Worm (Caenorhabditis elegans) whole organism, midembryonic: Measurements from ENCODE around the gene gst-44.
A peak's percentile ranks its signal among the peaks of the same experiment; 100 is the strongest.
"Not testable (repeated sequence)": the region's sequence is repeated elsewhere in the genome, so short reads cannot be mapped to it uniquely, and the experiment has no call there.

Experiments used
- T22C8.4 ChIP-seq: fragments of 200-800 bp; sonication (Bioruptor generic); IDR thresholded peaks from 2 replicates; pipeline ENCODE4 v1.3.6; 2022; ENCODE audit warnings: missing genetic modification characterization, missing compliant biosample characterization
- cog-1 ChIP-seq: sonication (generic microtip); optimal IDR thresholded peaks from 2 replicates; lab custom pipeline; 2016; ENCODE audit warnings: missing genetic modification characterization, missing compliant biosample characterization
- flt-1 ChIP-seq: fragments of 200-800 bp; sonication (Bioruptor generic); IDR thresholded peaks from 2 replicates; pipeline ENCODE4 v1.3.6; 2022; ENCODE audit warnings: missing genetic modification characterization, missing compliant biosample characterization
- klf-2 ChIP-seq: fragments of 200-800 bp; sonication (Bioruptor generic); conservative IDR thresholded peaks from 2 replicates; pipeline ENCODE4 v1.3.6; 2022; ENCODE audit warnings: missing genetic modification reagents, missing genetic modification characterization, missing compliant biosample characterization
- med-1 ChIP-seq: sonication (generic microtip); optimal IDR thresholded peaks from 2 replicates; lab custom pipeline; 2017; ENCODE audit warnings: missing genetic modification characterization, mild to moderate bottlenecking, missing compliant biosample characterization, antibody characterized with exemption, missing genetic modification reagents; ENCODE audit not compliant: insufficient read depth
- ref-1 ChIP-seq: fragments of 200-800 bp; sonication (Bioruptor generic); conservative IDR thresholded peaks from 2 replicates; pipeline ENCODE4 v1.3.6; 2022; ENCODE audit warnings: missing genetic modification reagents, missing genetic modification characterization, missing compliant biosample characterization
- tab-1 ChIP-seq: fragments of 200-800 bp; sonication (Bioruptor generic); IDR thresholded peaks from 2 replicates; pipeline ENCODE4 v1.3.6; 2022; ENCODE audit warnings: missing genetic modification characterization, missing compliant biosample characterization
- ztf-23 ChIP-seq: fragments of 200-800 bp; sonication (Bioruptor generic); IDR thresholded peaks from 2 replicates; pipeline ENCODE4 v1.3.6; 2022; ENCODE audit warnings: missing genetic modification reagents, missing genetic modification characterization, missing compliant biosample characterization
- ztf-29 ChIP-seq: fragments of 200-800 bp; sonication (Bioruptor generic); IDR thresholded peaks from 2 replicates; pipeline ENCODE4 v1.3.6; 2022; ENCODE audit warnings: missing genetic modification reagents, missing genetic modification characterization, missing compliant biosample characterization

gst-44 gene

ce11 chrV:16382949-16383348 is 7.7 kb upstream of the gst-44 start:
- TF ChIP-seq ztf-23 (GFP tag; lab: Robert Waterston, UW) (no peak), T22C8.4 (no peak), med-1 (GFP tag; lab: Kevin White, UChicago) (no peak), tab-1 (GFP tag; lab: Robert Waterston, UW) (no peak), cog-1 (tag; lab: Kevin White, UChicago) (no peak), flt-1 (no peak), ref-1 (GFP tag; lab: Robert Waterston, UW) (no peak), ztf-29 (GFP tag; lab: Robert Waterston, UW) (no peak), klf-2 (GFP tag; lab: Robert Waterston, UW) (no peak)

ce11 chrV:16383729-16384128 is 7.0 kb upstream of the gst-44 start, which contains the start of gene F13A7.7:
TSS of gene F13A7.7 (minus strand) at chrV:16383829.
- not testable (repeated sequence) for TF ChIP-seq ref-1 (GFP tag; lab: Robert Waterston, UW); T22C8.4; tab-1 (GFP tag; lab: Robert Waterston, UW)

- TF ChIP-seq flt-1 (no peak), med-1 (GFP tag; lab: Kevin White, UChicago) (no peak), cog-1 (tag; lab: Kevin White, UChicago) (no peak), T22C8.4 (no peak), klf-2 (GFP tag; lab: Robert Waterston, UW) (no peak), ref-1 (GFP tag; lab: Robert Waterston, UW) (no peak), tab-1 (GFP tag; lab: Robert Waterston, UW) (no peak), ztf-23 (GFP tag; lab: Robert Waterston, UW) (no peak), ztf-29 (GFP tag; lab: Robert Waterston, UW) (no peak)
Observed at ce11 chrV:16388268-16388667, 2.4 kb upstream of the gst-44 start, which contains the start of gene sri-65. TSS of gene sri-65 (minus strand) at chrV:16388368.

ce11 chrV:16393728-16394127 is 3.0 kb downstream of the gst-44 start, which contains the start of gene srd-63:
TSS of gene srd-63 (minus strand) at chrV:16393828.
- TF ChIP-seq ref-1 (GFP tag; lab: Robert Waterston, UW) (no peak), T22C8.4 (no peak), ztf-29 (GFP tag; lab: Robert Waterston, UW) (no peak), ztf-23 (GFP tag; lab: Robert Waterston, UW) (no peak), flt-1 (no peak), med-1 (GFP tag; lab: Kevin White, UChicago) (no peak), cog-1 (tag; lab: Kevin White, UChicago) (no peak), klf-2 (GFP tag; lab: Robert Waterston, UW) (no peak), tab-1 (GFP tag; lab: Robert Waterston, UW) (no peak)

- TF ChIP-seq T22C8.4 (no peak), klf-2 (GFP tag; lab: Robert Waterston, UW) (no peak), ztf-29 (GFP tag; lab: Robert Waterston, UW) (no peak), med-1 (GFP tag; lab: Kevin White, UChicago) (no peak), ref-1 (GFP tag; lab: Robert Waterston, UW) (no peak), tab-1 (GFP tag; lab: Robert Waterston, UW) (no peak), ztf-23 (GFP tag; lab: Robert Waterston, UW) (no peak), flt-1 (no peak), cog-1 (tag; lab: Kevin White, UChicago) (no peak)
Observed at ce11 chrV:16395131-16395530, 4.4 kb downstream of the gst-44 start, which contains the start of gene F13A7.11. TSS of gene F13A7.11 (minus strand) at chrV:16395304.

ce11 chrV:16395739-16396138 is 5.0 kb downstream of the gst-44 start, which contains the start of gene F13A7.12:
TSS of gene F13A7.12 (plus strand) at chrV:16396039.
- peak; percentile 30; the same call in 1 of the 2 replicates for TF ChIP-seq ztf-29 (GFP tag; lab: Robert Waterston, UW)
- TF ChIP-seq med-1 (GFP tag; lab: Kevin White, UChicago) = no peak

ce11 chrV:16399388-16399787 is 8.7 kb downstream of the gst-44 start, which contains the start of gene sre-36:
TSS of gene sre-36 (plus strand) at chrV:16399688.
- TF ChIP-seq cog-1 (tag; lab: Kevin White, UChicago) (no peak), flt-1 (no peak), T22C8.4 (no peak), med-1 (GFP tag; lab: Kevin White, UChicago) (no peak), tab-1 (GFP tag; lab: Robert Waterston, UW) (no peak), ztf-23 (GFP tag; lab: Robert Waterston, UW) (no peak), klf-2 (GFP tag; lab: Robert Waterston, UW) (no peak), ztf-29 (GFP tag; lab: Robert Waterston, UW) (no peak), ref-1 (GFP tag; lab: Robert Waterston, UW) (no peak)

ce11 chrV:16401519-16401918 is 10.8 kb downstream of the gst-44 start, which contains the start of gene F13A7.14:
TSS of gene F13A7.14 (plus strand) at chrV:16401891.
- no peak for TF ChIP-seq ref-1 (GFP tag; lab: Robert Waterston, UW)
- TF ChIP-seq flt-1 = peak; percentile 74
- TF ChIP-seq tab-1 (GFP tag; lab: Robert Waterston, UW) = no peak
- no peak for TF ChIP-seq med-1 (GFP tag; lab: Kevin White, UChicago)
- peak; percentile 81 for TF ChIP-seq ztf-23 (GFP tag; lab: Robert Waterston, UW)
- TF ChIP-seq klf-2 (GFP tag; lab: Robert Waterston, UW) = no peak
- TF ChIP-seq cog-1 (tag; lab: Kevin White, UChicago) = peak; percentile 9

- TF ChIP-seq T22C8.4 = no peak
- TF ChIP-seq klf-2 (GFP tag; lab: Robert Waterston, UW) = no peak
- TF ChIP-seq cog-1 (tag; lab: Kevin White, UChicago) = no peak
- no peak for TF ChIP-seq flt-1
- TF ChIP-seq ref-1 (GFP tag; lab: Robert Waterston, UW) = no peak
- TF ChIP-seq tab-1 (GFP tag; lab: Robert Waterston, UW) = no peak
- no peak for TF ChIP-seq ztf-23 (GFP tag; lab: Robert Waterston, UW)
Observed at ce11 chrV:16403974-16404373, 13.3 kb downstream of the gst-44 start, which contains the start of gene syp-1. TSS of gene syp-1 (plus strand) at chrV:16404274.
